Fruit fly (Drosophila melanogaster): Measurements from ENCODE around the gene Vps45.

Gene Vps45

dm6 chr3R:9548769-9549168 is 15.0 kb upstream of the Vps45 start:
- TF ChIP-seq CTCF (optimal IDR thresholded peaks at IDR 0.05), result no peak
- TF ChIP-seq CG8478 (optimal IDR thresholded peaks at IDR 0.05), result no peak

dm6 chr3R:9550265-9551012 is 13.3 kb upstream of the Vps45 start:
- TF ChIP-seq CTCF (optimal IDR thresholded peaks at IDR 0.05) (no peak), CG8478 (optimal IDR thresholded peaks at IDR 0.05) (no peak)

- TF ChIP-seq CTCF (optimal IDR thresholded peaks at IDR 0.05), result no peak
- TF ChIP-seq CG8478 (optimal IDR thresholded peaks at IDR 0.05), result no peak
Measured at dm6 chr3R:9551013-9551658, 12.6 kb upstream of the Vps45 start.

dm6 chr3R:9551659-9552435 is 11.9 kb upstream of the Vps45 start, which contains the start of the genes mura and RnpS1:
Gene mura, minus strand, starts transcription at chr3R:9551806.
Gene RnpS1, plus strand, starts transcription at chr3R:9552034.
- TF ChIP-seq CTCF (optimal IDR thresholded peaks at IDR 0.05) (no peak), CG8478 (optimal IDR thresholded peaks at IDR 0.05) (no peak)

- TF ChIP-seq CTCF (optimal IDR thresholded peaks at IDR 0.05) (no peak), CG8478 (optimal IDR thresholded peaks at IDR 0.05) (no peak)
Measured at dm6 chr3R:9555334-9555974, 8.3 kb upstream of the Vps45 start, which contains the start of the genes CG9386 and BckdhA. Gene CG9386, minus strand, starts transcription at chr3R:9555408. Gene BckdhA, plus strand, starts transcription at chr3R:9555785.

- TF ChIP-seq CTCF (optimal IDR thresholded peaks at IDR 0.05), result no peak
- no peak for TF ChIP-seq CG8478 (optimal IDR thresholded peaks at IDR 0.05)
Measured at dm6 chr3R:9559413-9560014, 4.2 kb upstream of the Vps45 start, which contains the start of the genes AP-1mu and MBD-like. Gene AP-1mu, minus strand, starts transcription at chr3R:9559525. Gene MBD-like, plus strand, starts transcription at chr3R:9559760.

dm6 chr3R:9561121-9561520 is 2.6 kb upstream of the Vps45 start:
- no peak for TF ChIP-seq CG8478 (optimal IDR thresholded peaks at IDR 0.05)
- no peak for TF ChIP-seq CTCF (optimal IDR thresholded peaks at IDR 0.05)

- no peak for TF ChIP-seq CG8478 (optimal IDR thresholded peaks at IDR 0.05)
- no peak for TF ChIP-seq CTCF (optimal IDR thresholded peaks at IDR 0.05)
Measured at dm6 chr3R:9565895-9566294, 2.2 kb downstream of the Vps45 start, which contains the start of gene CG16789. Gene CG16789, plus strand, starts transcription at chr3R:9566195.

dm6 chr3R:9570114-9570513 is 6.4 kb downstream of the Vps45 start, which contains the start of gene CG16790:
Gene CG16790, minus strand, starts transcription at chr3R:9570214.
- no peak for TF ChIP-seq CG8478 (optimal IDR thresholded peaks at IDR 0.05)
- TF ChIP-seq CTCF (optimal IDR thresholded peaks at IDR 0.05), result no peak

dm6 chr3R:9570657-9571056 is 6.9 kb downstream of the Vps45 start:
- no peak for TF ChIP-seq CTCF (optimal IDR thresholded peaks at IDR 0.05)

- no peak for TF ChIP-seq CTCF (optimal IDR thresholded peaks at IDR 0.05)
- TF ChIP-seq CG8478 (optimal IDR thresholded peaks at IDR 0.05), result no peak
Measured at dm6 chr3R:9571523-9571922, 7.8 kb downstream of the Vps45 start, which contains the start of gene CG9396. Gene CG9396, minus strand, starts transcription at chr3R:9571623.

dm6 chr3R:9572929-9573811 is 9.4 kb downstream of the Vps45 start:
- TF ChIP-seq CG8478 (optimal IDR thresholded peaks at IDR 0.05) (no peak), CTCF (optimal IDR thresholded peaks at IDR 0.05) (no peak)

Data from S2 (cell line).